Fruit fly (Drosophila melanogaster): Measurements from ENCODE around the gene Gr28b.

Gene Gr28b

dm6 chr2L:7431861-7432601 lies 30.0 kb downstream of the Gr28b start:
- no peak for TF ChIP-seq fru (GFP tag; optimal IDR thresholded peaks at IDR 0.05)
- TF ChIP-seq GATAd (GFP tag; optimal IDR thresholded peaks at IDR 0.05): no peak
- TF ChIP-seq dsf (GFP tag; optimal IDR thresholded peaks at IDR 0.05; ENCODE audit: borderline replicate concordance): no peak
- TF ChIP-seq Hr78 (GFP tag; optimal IDR thresholded peaks at IDR 0.05): no peak
- no peak for TF ChIP-seq dl (GFP tag; optimal IDR thresholded peaks at IDR 0.05; ENCODE audit: insufficient read depth in 1 of 2, partially characterized antibody in 2 of 2)
- no peak for TF ChIP-seq foxo (GFP tag; optimal IDR thresholded peaks at IDR 0.05)
- TF ChIP-seq psq (GFP tag; optimal IDR thresholded peaks at IDR 0.05): no peak
- TF ChIP-seq usp (GFP tag; optimal IDR thresholded peaks at IDR 0.05): no peak
- TF ChIP-seq N (GFP tag; optimal IDR thresholded peaks at IDR 0.05): no peak
- TF ChIP-seq woc (GFP tag; optimal IDR thresholded peaks at IDR 0.05): no peak
- no peak for TF ChIP-seq Dif (GFP tag; optimal IDR thresholded peaks at IDR 0.05; ENCODE audit: partially characterized antibody)
- TF ChIP-seq Hnf4 (GFP tag; optimal IDR thresholded peaks at IDR 0.05): no peak
- no peak for TF ChIP-seq Hr83 (GFP tag; optimal IDR thresholded peaks at IDR 0.05; ENCODE audit: poor library complexity, severe bottlenecking)
- TF ChIP-seq Myc (optimal IDR thresholded peaks at IDR 0.05): no peak
- TF ChIP-seq Vsx2 (GFP tag; optimal IDR thresholded peaks at IDR 0.05; ENCODE audit: partially characterized antibody): no peak
- no peak for TF ChIP-seq br (GFP tag; optimal IDR thresholded peaks at IDR 0.05)
- no peak for TF ChIP-seq brk (GFP tag; optimal IDR thresholded peaks at IDR 0.05)

- TF ChIP-seq CG32264 (GFP tag; optimal IDR thresholded peaks at IDR 0.05): no peak
- no peak for TF ChIP-seq Myc (optimal IDR thresholded peaks at IDR 0.05)
- no peak for TF ChIP-seq Abd-B (GFP tag; optimal IDR thresholded peaks at IDR 0.05)
- no peak for TF ChIP-seq dsf (GFP tag; optimal IDR thresholded peaks at IDR 0.05; ENCODE audit: borderline replicate concordance)
- TF ChIP-seq fru (GFP tag; optimal IDR thresholded peaks at IDR 0.05): no peak
- no peak for TF ChIP-seq usp (GFP tag; optimal IDR thresholded peaks at IDR 0.05)
- no peak for TF ChIP-seq dmrt93B (GFP tag; optimal IDR thresholded peaks at IDR 0.05)
- TF ChIP-seq tai (GFP tag; optimal IDR thresholded peaks at IDR 0.05): no peak
- TF ChIP-seq Sp1 (GFP tag; optimal IDR thresholded peaks at IDR 0.05): no peak
- TF ChIP-seq woc (GFP tag; optimal IDR thresholded peaks at IDR 0.05): no peak
- TF ChIP-seq HLH106 (tag; optimal IDR thresholded peaks at IDR 0.05): no peak
- no peak for TF ChIP-seq GATAd (GFP tag; optimal IDR thresholded peaks at IDR 0.05)
- TF ChIP-seq Hnf4 (GFP tag; optimal IDR thresholded peaks at IDR 0.05): no peak
- no peak for TF ChIP-seq pan (optimal IDR thresholded peaks at IDR 0.05)
- no peak for TF ChIP-seq sv (GFP tag; optimal IDR thresholded peaks at IDR 0.05)
- no peak for TF ChIP-seq jim (GFP tag; optimal IDR thresholded peaks at IDR 0.05)
Observed at dm6 chr2L:7430313-7430712, 31.7 kb downstream of the Gr28b start.

dm6 chr2L:7427786-7428137 lies 34.3 kb downstream of the Gr28b start:
- TF ChIP-seq Sp1 (GFP tag; optimal IDR thresholded peaks at IDR 0.05): no peak
- TF ChIP-seq h (GFP tag; optimal IDR thresholded peaks at IDR 0.05): no peak
- TF ChIP-seq CrebA (GFP tag; optimal IDR thresholded peaks at IDR 0.05; ENCODE audit: borderline replicate concordance): no peak
- no peak for TF ChIP-seq HLH106 (tag; optimal IDR thresholded peaks at IDR 0.05)
- TF ChIP-seq CG9705 (GFP tag; optimal IDR thresholded peaks at IDR 0.05): no peak
- TF ChIP-seq fru (GFP tag; optimal IDR thresholded peaks at IDR 0.05): no peak
- no peak for TF ChIP-seq OdsH (GFP tag; optimal IDR thresholded peaks at IDR 0.05)
- no peak for TF ChIP-seq Hnf4 (GFP tag; optimal IDR thresholded peaks at IDR 0.05)
- no peak for TF ChIP-seq Dif (GFP tag; optimal IDR thresholded peaks at IDR 0.05; ENCODE audit: partially characterized antibody)
- no peak for TF ChIP-seq Jra (GFP tag; optimal IDR thresholded peaks at IDR 0.05)
- TF ChIP-seq rgr (GFP tag; optimal IDR thresholded peaks at IDR 0.05): no peak

dm6 chr2L:7427067-7427785 lies 34.8 kb downstream of the Gr28b start:
- no peak for TF ChIP-seq Vsx2 (GFP tag; optimal IDR thresholded peaks at IDR 0.05; ENCODE audit: partially characterized antibody)
- no peak for TF ChIP-seq CG32264 (GFP tag; optimal IDR thresholded peaks at IDR 0.05)
- no peak for TF ChIP-seq Abd-B (GFP tag; optimal IDR thresholded peaks at IDR 0.05)
- TF ChIP-seq Rel (GFP tag; optimal IDR thresholded peaks at IDR 0.05): no peak
- TF ChIP-seq Rel (tag; optimal IDR thresholded peaks at IDR 0.05): no peak
- TF ChIP-seq dl (GFP tag; optimal IDR thresholded peaks at IDR 0.05; ENCODE audit: insufficient read depth in 1 of 2, partially characterized antibody in 2 of 2): no peak
- TF ChIP-seq Sp1 (GFP tag; optimal IDR thresholded peaks at IDR 0.05): no peak
- no peak for TF ChIP-seq h (GFP tag; optimal IDR thresholded peaks at IDR 0.05)
- TF ChIP-seq rgr (GFP tag; optimal IDR thresholded peaks at IDR 0.05): no peak
- no peak for TF ChIP-seq N (GFP tag; optimal IDR thresholded peaks at IDR 0.05)
- no peak for TF ChIP-seq pan (optimal IDR thresholded peaks at IDR 0.05)
- no peak for TF ChIP-seq CrebA (GFP tag; optimal IDR thresholded peaks at IDR 0.05; ENCODE audit: borderline replicate concordance)
- no peak for TF ChIP-seq foxo (GFP tag; optimal IDR thresholded peaks at IDR 0.05)
- no peak for TF ChIP-seq br (GFP tag; optimal IDR thresholded peaks at IDR 0.05)
- TF ChIP-seq Hnf4 (GFP tag; optimal IDR thresholded peaks at IDR 0.05): no peak

Measured in whole organism, wandering third instar larva.